Fruit fly (Drosophila melanogaster) whole organism, adult: ENCODE measurements around the gene Npc2d.
A peak's percentile ranks its signal among the peaks of the same experiment; 100 is the strongest.

ENCODE experiments used
- CG12768 ChIP-seq: fragments of 200-800 bp; sonication (Bioruptor generic); optimal IDR thresholded peaks from 2 replicates; lab custom pipeline; 2017; ENCODE audit warnings: missing biosample characterization, missing genetic modification characterization, mild to moderate bottlenecking, moderate library complexity, missing genetic modification reagents
- CG7045 ChIP-seq: fragments of 200-800 bp; sonication (Bioruptor generic); optimal IDR thresholded peaks from 2 replicates; lab custom pipeline; 2017; ENCODE audit warnings: missing biosample characterization, mild to moderate bottlenecking, missing genetic modification characterization
- Clk ChIP-seq: fragments of 200-800 bp; sonication (Bioruptor generic); optimal IDR thresholded peaks from 2 replicates; lab custom pipeline; 2017; ENCODE audit warnings: missing biosample characterization, missing genetic modification characterization
- bab1 ChIP-seq: fragments of 200-800 bp; sonication (Bioruptor generic); optimal IDR thresholded peaks from 3 replicates; lab custom pipeline; 2019; ENCODE audit warnings: missing biosample characterization, mild to moderate bottlenecking, missing genetic modification characterization, moderate library complexity
- cnc ChIP-seq, 2 experiments: fragments of >200 bp; optimal IDR thresholded peaks; 2 replicates each; lab custom pipeline; 2017
- pad ChIP-seq: fragments of 200-800 bp; sonication (Bioruptor generic); optimal IDR thresholded peaks from 3 replicates; lab custom pipeline; 2017; ENCODE audit warnings: missing biosample characterization, missing genetic modification characterization, mild to moderate bottlenecking, moderate library complexity, missing genetic modification reagents
- toe ChIP-seq: fragments of 200-800 bp; sonication (Bioruptor generic); optimal IDR thresholded peaks from 2 replicates; lab custom pipeline; 2016; ENCODE audit warnings: missing biosample characterization, missing genetic modification characterization

DNA sequence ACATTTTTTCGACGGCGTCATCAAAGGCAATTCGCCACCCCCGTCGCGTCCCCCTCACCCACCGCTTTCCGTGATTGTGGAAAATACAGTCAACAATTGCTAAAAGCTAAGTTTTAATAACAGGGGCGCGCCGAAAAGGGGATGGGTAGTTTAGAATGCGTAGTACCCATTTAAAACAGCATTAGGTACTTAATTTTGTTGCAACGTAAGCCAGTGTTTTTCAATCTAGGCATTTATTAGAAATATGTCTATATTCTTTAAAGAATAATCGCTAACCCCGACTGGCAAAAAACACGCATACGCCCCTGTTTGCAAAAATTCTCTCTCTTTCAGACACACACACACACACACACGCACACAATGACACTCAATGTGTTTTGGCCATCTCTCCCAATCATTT lies 29.0 kb upstream of the Npc2d start:
- TF ChIP-seq toe (GFP tag; lab: Kevin White, UChicago), result peak; percentile 87
- TF ChIP-seq CG12768 (GFP tag; lab: Kevin White, UChicago), result peak; percentile 96
- TF ChIP-seq pad (GFP tag; lab: Kevin White, UChicago), result peak; percentile 75
- TF ChIP-seq bab1, result peak; percentile 71
- peak; percentile 95 for TF ChIP-seq CG7045 (GFP tag; lab: Kevin White, UChicago)
- peak; percentile 93 for TF ChIP-seq Clk (GFP tag; lab: Kevin White, UChicago)
- TF ChIP-seq cnc (optimal IDR thresholded peaks at IDR 0.05; lab: Kevin White, UChicago), result no peak
